Fruit fly (Drosophila melanogaster) whole organism, embryonic: Measurements from ENCODE around the gene Ccdc58.
A peak's percentile ranks its signal among the peaks of the same experiment; 100 is the strongest.

ENCODE experiments used
- CG10565 ChIP-seq: fragments of 200-800 bp; sonication (Bioruptor generic); optimal IDR thresholded peaks from 3 replicates; lab custom pipeline; 2016; ENCODE audit warnings: missing biosample characterization, mild to moderate bottlenecking, missing genetic modification characterization
- CG10654 ChIP-seq: fragments of 200-800 bp; sonication (Bioruptor generic); optimal IDR thresholded peaks from 2 replicates; lab custom pipeline; 2016; ENCODE audit warnings: missing biosample characterization, missing genetic modification characterization
- CG11085 ChIP-seq: fragments of 200-800 bp; sonication (Bioruptor generic); IDR thresholded peaks from 2 replicates; pipeline ENCODE4 v1.3.6; 2022; ENCODE audit warnings: missing biosample characterization, missing genetic modification characterization
- CG11093 ChIP-seq: fragments of 200-800 bp; sonication (Bioruptor generic); IDR thresholded peaks from 3 replicates; pipeline ENCODE4 v1.3.6; 2022; ENCODE audit warnings: missing biosample characterization, missing genetic modification characterization
- CG11398 ChIP-seq: fragments of 200-800 bp; sonication (Bioruptor generic); optimal IDR thresholded peaks from 2 replicates; lab custom pipeline; 2016; ENCODE audit warnings: missing biosample characterization, missing genetic modification characterization
- CG11695 ChIP-seq: fragments of 200-800 bp; sonication (Bioruptor generic); IDR thresholded peaks from 3 replicates; pipeline ENCODE4 v1.3.6; 2022; ENCODE audit warnings: missing biosample characterization, missing genetic modification characterization
- CG12391 ChIP-seq: fragments of 200-800 bp; sonication (Bioruptor generic); optimal IDR thresholded peaks from 3 replicates; lab custom pipeline; 2018; ENCODE audit warnings: missing biosample characterization, mild to moderate bottlenecking, missing genetic modification characterization, moderate library complexity
- CG14710 ChIP-seq: fragments of 200-800 bp; sonication (Bioruptor generic); optimal IDR thresholded peaks from 3 replicates; lab custom pipeline; 2019; ENCODE audit warnings: missing biosample characterization, mild to moderate bottlenecking, missing genetic modification characterization, moderate library complexity
- CG14965 ChIP-seq: fragments of 200-800 bp; sonication (Bioruptor generic); optimal IDR thresholded peaks from 2 replicates; lab custom pipeline; 2016; ENCODE audit warnings: missing biosample characterization, missing genetic modification characterization, borderline replicate concordance
- CG15011 ChIP-seq: fragments of 200-800 bp; sonication (Bioruptor generic); optimal IDR thresholded peaks from 3 replicates; lab custom pipeline; 2018; ENCODE audit warnings: missing biosample characterization, mild to moderate bottlenecking, missing genetic modification characterization
- CG15269 ChIP-seq: fragments of 200-800 bp; sonication (Bioruptor generic); optimal IDR thresholded peaks from 2 replicates; lab custom pipeline; 2018; ENCODE audit warnings: missing biosample characterization, mild to moderate bottlenecking, missing genetic modification characterization, moderate library complexity
- CG1792 ChIP-seq: fragments of 200-800 bp; sonication (Bioruptor generic); optimal IDR thresholded peaks from 2 replicates; lab custom pipeline; 2016; ENCODE audit warnings: missing biosample characterization, missing genetic modification characterization
- CG2116 ChIP-seq: fragments of 200-800 bp; sonication (Bioruptor generic); optimal IDR thresholded peaks from 3 replicates; lab custom pipeline; 2018; ENCODE audit warnings: missing biosample characterization, mild to moderate bottlenecking, missing genetic modification characterization
- CG31441 ChIP-seq: fragments of 200-800 bp; sonication (Bioruptor generic); IDR thresholded peaks from 2 replicates; pipeline ENCODE4 v1.3.6; 2022; ENCODE audit warnings: missing biosample characterization, missing genetic modification characterization
- CG34224 ChIP-seq: fragments of 200-800 bp; sonication (Bioruptor generic); IDR thresholded peaks from 3 replicates; pipeline ENCODE4 v1.3.6; 2022; ENCODE audit warnings: missing biosample characterization, missing genetic modification characterization; ENCODE audit not compliant: partially characterized antibody
- CG3726 ChIP-seq: fragments of 200-800 bp; sonication (Bioruptor generic); IDR thresholded peaks from 3 replicates; pipeline ENCODE4, ENCODE4 v1.3.6; 2022; ENCODE audit warnings: missing biosample characterization, missing genetic modification characterization
- CG3995 ChIP-seq: fragments of 200-800 bp; sonication (Bioruptor generic); optimal IDR thresholded peaks from 3 replicates; lab custom pipeline; 2016; ENCODE audit warnings: missing biosample characterization, missing genetic modification characterization
- CG4617 ChIP-seq: fragments of 200-800 bp; sonication (Bioruptor generic); optimal IDR thresholded peaks from 3 replicates; lab custom pipeline; 2016; ENCODE audit warnings: missing biosample characterization, missing genetic modification characterization, borderline replicate concordance
- CG4707 ChIP-seq: fragments of 200-800 bp; sonication (Bioruptor generic); optimal IDR thresholded peaks from 2 replicates; lab custom pipeline; 2018; ENCODE audit warnings: missing biosample characterization, mild to moderate bottlenecking, missing genetic modification characterization, moderate library complexity
- CG6813 ChIP-seq: fragments of 200-800 bp; sonication (Bioruptor generic); optimal IDR thresholded peaks from 2 replicates; lab custom pipeline; 2017; ENCODE audit warnings: missing biosample characterization, missing genetic modification characterization, mild to moderate bottlenecking, moderate library complexity, missing genetic modification reagents
- CG7357 ChIP-seq: fragments of 200-800 bp; sonication (Bioruptor generic); IDR thresholded peaks from 3 replicates; pipeline ENCODE4 v1.3.6; 2022; ENCODE audit warnings: missing biosample characterization, missing genetic modification characterization
- CG7372 ChIP-seq: fragments of 200-800 bp; sonication (Bioruptor generic); IDR thresholded peaks from 2 replicates; pipeline ENCODE4 v1.3.6; 2022; ENCODE audit warnings: missing biosample characterization, missing genetic modification characterization
- CG8359 ChIP-seq: fragments of 200-800 bp; sonication (Bioruptor generic); optimal IDR thresholded peaks from 2 replicates; lab custom pipeline; 2017; ENCODE audit warnings: missing biosample characterization, mild to moderate bottlenecking, missing genetic modification characterization, borderline replicate concordance
- D19A ChIP-seq: fragments of 200-800 bp; optimal IDR thresholded peaks from 3 replicates; lab custom pipeline; 2019; ENCODE audit warnings: missing biosample characterization, mild to moderate bottlenecking, missing genetic modification characterization, moderate library complexity
- Dip2 ChIP-seq: fragments of 200-800 bp; sonication (Bioruptor generic); IDR thresholded peaks from 2 replicates; pipeline ENCODE4 v1.3.6; 2022; ENCODE audit warnings: missing biosample characterization, missing genetic modification characterization
- Dll ChIP-seq: fragments of 200-800 bp; sonication (Bioruptor generic); IDR thresholded peaks from 4 replicates; pipeline ENCODE4 v1.3.6; 2022; ENCODE audit warnings: missing biosample characterization, missing genetic modification characterization; ENCODE audit not compliant: partially characterized antibody
- Fer2 ChIP-seq: fragments of 200-800 bp; sonication (Bioruptor generic); optimal IDR thresholded peaks from 2 replicates; lab custom pipeline; 2018; ENCODE audit warnings: missing biosample characterization, mild to moderate bottlenecking, missing genetic modification characterization, moderate library complexity
- H15 ChIP-seq: fragments of 200-800 bp; sonication (Bioruptor generic); IDR thresholded peaks from 3 replicates; pipeline ENCODE4 v1.3.6; 2022; ENCODE audit warnings: missing biosample characterization, missing genetic modification characterization
- Nf-YA ChIP-seq: fragments of 200-800 bp; sonication (Bioruptor generic); IDR thresholded peaks from 2 replicates; pipeline ENCODE4 v1.3.6; 2022; ENCODE audit warnings: missing biosample characterization, missing genetic modification characterization
- Nf-YB ChIP-seq: fragments of 200-800 bp; sonication (Bioruptor generic); optimal IDR thresholded peaks from 3 replicates; lab custom pipeline; 2019; ENCODE audit warnings: missing biosample characterization, mild to moderate bottlenecking, missing genetic modification characterization, moderate library complexity
- Vsx1 ChIP-seq: fragments of 200-800 bp; sonication (Bioruptor generic); optimal IDR thresholded peaks from 2 replicates; lab custom pipeline; 2017; ENCODE audit warnings: missing biosample characterization, mild to moderate bottlenecking, missing genetic modification characterization, missing genetic modification reagents
- ash1 ChIP-seq: fragments of 200-800 bp; sonication (Bioruptor generic); optimal IDR thresholded peaks from 2 replicates; lab custom pipeline; 2018; ENCODE audit warnings: missing biosample characterization, mild to moderate bottlenecking, missing genetic modification characterization
- br ChIP-seq: fragments of >200 bp; optimal IDR thresholded peaks from 2 replicates; lab custom pipeline; 2017
- corto ChIP-seq: fragments of 200-800 bp; sonication (Bioruptor generic); optimal IDR thresholded peaks from 2 replicates; lab custom pipeline; 2016; ENCODE audit warnings: missing biosample characterization, mild to moderate bottlenecking, missing genetic modification characterization, moderate library complexity
- croc ChIP-seq: fragments of 200-800 bp; sonication (Bioruptor generic); conservative IDR thresholded peaks from 3 replicates; pipeline ENCODE4 v1.3.6; 2022; ENCODE audit warnings: missing biosample characterization, missing genetic modification characterization
- da ChIP-seq: fragments of 200-800 bp; sonication (Bioruptor generic); optimal IDR thresholded peaks from 2 replicates; lab custom pipeline; 2016; ENCODE audit warnings: missing biosample characterization, missing genetic modification characterization
- exex ChIP-seq: fragments of 200-800 bp; sonication (Bioruptor generic); optimal IDR thresholded peaks from 4 replicates; lab custom pipeline; 2018; ENCODE audit warnings: missing biosample characterization, mild to moderate bottlenecking, missing genetic modification characterization, moderate library complexity
- fu2 ChIP-seq: fragments of 200-800 bp; sonication (Bioruptor generic); optimal IDR thresholded peaks from 2 replicates; lab custom pipeline; 2016; ENCODE audit warnings: missing biosample characterization, missing genetic modification characterization
- gcm2 ChIP-seq: fragments of 200-800 bp; sonication (Bioruptor generic); optimal IDR thresholded peaks from 2 replicates; lab custom pipeline; 2016; ENCODE audit warnings: missing biosample characterization, missing genetic modification characterization
- hkb ChIP-seq, 2 experiments: fragments of 200-800 bp in 1 of 2; fragments of >200 bp in 1 of 2; sonication (Bioruptor generic) in 1 of 2; IDR thresholded peaks in 1 of 2; optimal IDR thresholded peaks in 1 of 2; 2 replicates each; pipeline versions ENCODE4 v1.3.6 to Lab custom; 2017 to 2022; ENCODE audit warnings: missing biosample characterization in 1 of 2, missing genetic modification characterization in 1 of 2
- jigr1 ChIP-seq: fragments of 200-800 bp; sonication (Bioruptor generic); IDR thresholded peaks from 3 replicates; pipeline ENCODE4 v1.3.6; 2022; ENCODE audit warnings: missing biosample characterization, missing genetic modification characterization
- lbe ChIP-seq: fragments of 200-800 bp; sonication (Bioruptor generic); optimal IDR thresholded peaks from 2 replicates; lab custom pipeline; 2016; ENCODE audit warnings: missing biosample characterization, mild to moderate bottlenecking, missing genetic modification characterization
- pan ChIP-seq, 4 experiments: fragments of >200 bp in 3 of 4; fragments of 200-800 bp in 1 of 4; sonication (Bioruptor generic) in 1 of 4; optimal IDR thresholded peaks in 3 of 4; IDR thresholded peaks in 1 of 4; 2 replicates each; pipeline versions ENCODE4 v1.3.6 to Lab custom; 2017 to 2022; ENCODE audit warnings: missing biosample characterization in 2 of 4, missing genetic modification characterization in 2 of 4, mixed read lengths in 1 of 4
- peb ChIP-seq: fragments of 200-800 bp; sonication (Bioruptor generic); IDR thresholded peaks from 2 replicates; pipeline ENCODE4 v1.3.6; 2022; ENCODE audit warnings: missing biosample characterization, missing genetic modification characterization
- pita ChIP-seq: fragments of 200-800 bp; sonication (Bioruptor generic); optimal IDR thresholded peaks from 2 replicates; lab custom pipeline; 2017; ENCODE audit warnings: missing biosample characterization, mild to moderate bottlenecking, missing genetic modification characterization
- psq ChIP-seq: fragments of 200-800 bp; sonication (Bioruptor generic); optimal IDR thresholded peaks from 2 replicates; lab custom pipeline; 2017; ENCODE audit warnings: missing biosample characterization, missing genetic modification characterization
- shn ChIP-seq: fragments of 200-800 bp; sonication (Bioruptor generic); optimal IDR thresholded peaks from 3 replicates; lab custom pipeline; 2016; ENCODE audit warnings: missing biosample characterization, missing genetic modification characterization
- sna ChIP-seq: fragments of 200-800 bp; sonication (Bioruptor generic); IDR thresholded peaks from 2 replicates; pipeline ENCODE4 v1.3.6; 2022; ENCODE audit warnings: missing biosample characterization, missing genetic modification characterization; ENCODE audit not compliant: partially characterized antibody
- sob ChIP-seq: fragments of 200-800 bp; sonication (Bioruptor generic); IDR thresholded peaks from 2 replicates; pipeline ENCODE4 v1.3.6; 2022; ENCODE audit warnings: missing biosample characterization, missing genetic modification characterization
- unc-4 ChIP-seq: fragments of 200-800 bp; sonication (Bioruptor generic); IDR thresholded peaks from 2 replicates; pipeline ENCODE4 v1.3.6; 2022; ENCODE audit warnings: missing biosample characterization, missing genetic modification characterization; ENCODE audit not compliant: partially characterized antibody
- vvl ChIP-seq: fragments of 200-800 bp; sonication (Bioruptor generic); IDR thresholded peaks from 2 replicates; pipeline ENCODE4 v1.3.6; 2022; ENCODE audit warnings: missing biosample characterization, missing genetic modification characterization

Ccdc58 gene

dm6 chr3L:19794203-19794802 is 10.7 kb upstream of the Ccdc58 start (continued):
- TF ChIP-seq br (lab: Kevin White, UChicago) (no peak), exex (tag; lab: Kevin White, UChicago) (peak; percentile 68), da (peak; percentile 0), Fer2 (tag; lab: Kevin White, UChicago) (peak; percentile 49), CG31441 (peak; percentile 91), Dip2 (no peak), ash1 (no peak), CG4707 (GFP tag; lab: Kevin White, UChicago) (peak; percentile 81), CG7372 (GFP tag; lab: Robert Waterston, UW) (peak; percentile 58), jigr1 (0 out of 3 replicates have a peak, but pooled peaks have one; percentile 28), sna (peak; percentile 33; the same call in 1 of the 2 replicates), CG2116 (GFP tag; lab: Kevin White, UChicago) (peak; percentile 52), CG15269 (peak; percentile 91), CG6813 (GFP tag; lab: Kevin White, UChicago) (peak; percentile 82), Vsx1 (GFP tag; lab: Kevin White, UChicago) (no peak), H15 (peak; percentile 60; the same call in 1 of the 3 replicates), CG15011 (peak; percentile 88), Nf-YB (peak; percentile 96), CG14710 (peak; percentile 77), CG4617 (no peak), unc-4 (GFP tag; lab: Robert Waterston, UW) (no peak), gcm2 (GFP tag; lab: Kevin White, UChicago) (peak; percentile 23), CG1792 (GFP tag; lab: Kevin White, UChicago) (peak; percentile 53), lbe (GFP tag; lab: Kevin White, UChicago) (peak; percentile 88), psq (GFP tag; lab: Kevin White, UChicago) (peak; percentile 13), CG11398 (GFP tag; lab: Kevin White, UChicago) (peak; percentile 27), croc (GFP tag; lab: Robert Waterston, UW) (peak; percentile 49; the same call in 2 of the 3 replicates), sob (peak; percentile 75), CG34224 (GFP tag; lab: Robert Waterston, UW) (0 out of 3 replicates have a peak, but pooled peaks have one; percentile 12), peb (GFP tag; lab: Robert Waterston, UW) (peak; percentile 12; the same call in 1 of the 2 replicates), CG11695 (GFP tag; lab: Robert Waterston, UW) (peak; percentile 71), CG11093 (GFP tag; lab: Robert Waterston, UW) (0 out of 3 replicates have a peak, but pooled peaks have one; percentile 43), CG8359 (peak; percentile 36), corto (peak; percentile 77), shn (GFP tag; lab: Kevin White, UChicago) (peak; percentile 74), vvl (peak; percentile 87), CG3726 (GFP tag; lab: Robert Waterston, UW) (no peak), Dll (GFP tag; lab: Robert Waterston, UW) (peak; percentile 33; the same call in 1 of the 4 replicates), fu2 (GFP tag; lab: Kevin White, UChicago) (peak; percentile 71), CG11085 (GFP tag; lab: Robert Waterston, UW) (0 out of 2 replicates have a peak, but pooled peaks have one; percentile 31)

dm6 chr3L:19798978-19799377 is 6.0 kb upstream of the Ccdc58 start, which contains the start of gene Ir76a:
TSS of gene Ir76a (plus strand) at chr3L:19799278.
- TF ChIP-seq D19A (tag; lab: Kevin White, UChicago), result no peak
- no peak for TF ChIP-seq CG10565 (GFP tag; lab: Kevin White, UChicago)
- no peak for TF ChIP-seq pita (GFP tag; lab: Kevin White, UChicago)
- no peak for TF ChIP-seq CG3995 (GFP tag; lab: Kevin White, UChicago)
- no peak for TF ChIP-seq pan (optimal IDR thresholded peaks at IDR 0.05; lab: Kevin White, UChicago)
- TF ChIP-seq pan (GFP tag; optimal IDR thresholded peaks at IDR 0.05 in 1 of 2, IDR thresholded peaks at IDR 0.05 in 1 of 2), result no peak
- TF ChIP-seq Nf-YA, result no peak
- no peak for TF ChIP-seq CG12391 (tag; lab: Kevin White, UChicago)
- no peak for TF ChIP-seq CG14965 (GFP tag; lab: Kevin White, UChicago)
- no peak for TF ChIP-seq CG7357 (GFP tag; lab: Robert Waterston, UW)
- no peak for TF ChIP-seq hkb (optimal IDR thresholded peaks at IDR 0.05; lab: Kevin White, UChicago)
- TF ChIP-seq hkb (GFP tag; IDR thresholded peaks at IDR 0.05; lab: Robert Waterston, UW), result no peak
- no peak for TF ChIP-seq CG10654 (GFP tag; lab: Kevin White, UChicago)
